Fruit fly (Drosophila melanogaster): ENCODE results near the gene CG43736.
A peak's percentile ranks its signal among the peaks of the same experiment; 100 is the strongest.

The CG43736 gene

DNA sequence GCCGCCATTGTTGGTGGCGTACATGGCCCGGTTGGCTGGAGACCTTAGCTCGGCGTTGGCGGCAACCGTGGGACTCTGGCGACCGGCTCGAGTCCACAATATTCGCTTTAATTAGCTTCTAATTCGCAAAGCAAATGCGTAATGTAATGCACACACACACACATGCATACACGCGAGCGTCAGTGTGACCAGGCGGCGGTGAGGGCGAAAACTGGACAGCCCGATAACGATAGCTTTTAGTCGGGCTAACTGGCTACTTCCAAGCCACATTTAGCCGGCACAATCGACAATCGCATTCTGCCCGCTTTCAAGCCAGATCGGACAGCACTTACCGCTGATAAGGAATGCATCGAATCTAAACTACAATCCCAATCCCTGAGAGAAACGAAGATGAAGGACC lies 43.0 kb upstream of the CG43736 start, which contains the start of the genes Nf-YC and xit (continued):
- TF ChIP-seq Fer3 (tag; optimal IDR thresholded peaks at IDR 0.05) (no peak), CG14441 (GFP tag; IDR thresholded peaks at IDR 0.05) (no peak), Trl (optimal IDR thresholded peaks at IDR 0.05) (no peak), Trl (GFP tag; optimal IDR thresholded peaks at IDR 0.05) (no peak), ab (GFP tag; optimal IDR thresholded peaks at IDR 0.05) (no peak), CG14014 (GFP tag; IDR thresholded peaks at IDR 0.05) (no peak), CG5180 (GFP tag; optimal IDR thresholded peaks at IDR 0.05) (no peak), fd3F (GFP tag; optimal IDR thresholded peaks at IDR 0.05) (no peak), CG4707 (GFP tag; optimal IDR thresholded peaks at IDR 0.05) (no peak), GATAe (GFP tag; conservative IDR thresholded peaks at IDR 0.05) (no peak; the same call in 1 of the 2 replicates), CG7987 (GFP tag; optimal IDR thresholded peaks at IDR 0.05) (no peak), kni (GFP tag; optimal IDR thresholded peaks at IDR 0.05) (no peak), dm (GFP tag; optimal IDR thresholded peaks at IDR 0.05) (peak; percentile 42), CG31365 (tag; optimal IDR thresholded peaks at IDR 0.05) (no peak), HLHmδ (GFP tag; optimal IDR thresholded peaks at IDR 0.05) (no peak), maf-S (GFP tag; optimal IDR thresholded peaks at IDR 0.05) (no peak), CG5953 (GFP tag; IDR thresholded peaks at IDR 0.05) (no peak), D (optimal IDR thresholded peaks at IDR 0.05) (no peak), D (GFP tag; optimal IDR thresholded peaks at IDR 0.05) (no peak), ind (GFP tag; optimal IDR thresholded peaks at IDR 0.05) (no peak), caup (GFP tag; optimal IDR thresholded peaks at IDR 0.05; ENCODE audit: severe bottlenecking) (no peak), Ptx1 (GFP tag; IDR thresholded peaks at IDR 0.05) (peak; percentile 32; the same call in 1 of the 2 replicates), rib (GFP tag; IDR thresholded peaks at IDR 0.05) (no peak), corto (GFP tag; optimal IDR thresholded peaks at IDR 0.05) (no peak), CG2199 (GFP tag; IDR thresholded peaks at IDR 0.05) (no peak), CG15479 (GFP tag; optimal IDR thresholded peaks at IDR 0.05) (peak; percentile 27), CoRest (tag; optimal IDR thresholded peaks at IDR 0.05) (no peak), gsb-n (tag; optimal IDR thresholded peaks at IDR 0.05) (no peak), lov (optimal IDR thresholded peaks at IDR 0.05) (no peak), lov (GFP tag; IDR thresholded peaks at IDR 0.05) (no peak), Mrtf (GFP tag; IDR thresholded peaks at IDR 0.05) (no peak), CG14860 (GFP tag; IDR thresholded peaks at IDR 0.05; ENCODE audit: partially characterized antibody) (peak; percentile 37; the same call in 1 of the 3 replicates), CG17829 (tag; optimal IDR thresholded peaks at IDR 0.05) (peak; percentile 26), slbo (GFP tag; IDR thresholded peaks at IDR 0.05) (no peak), lbe (GFP tag; optimal IDR thresholded peaks at IDR 0.05) (no peak), ems (GFP tag; optimal IDR thresholded peaks at IDR 0.05) (no peak), aop (GFP tag; IDR thresholded peaks at IDR 0.05) (no peak), tll (GFP tag; optimal IDR thresholded peaks at IDR 0.05) (no peak), MESR4 (GFP tag; optimal IDR thresholded peaks at IDR 0.05) (peak; percentile 89), CG13296 (GFP tag; optimal IDR thresholded peaks at IDR 0.05) (no peak), inv (GFP tag; IDR thresholded peaks at IDR 0.05; ENCODE audit: partially characterized antibody) (peak; percentile 45; the same call in 1 of the 2 replicates), zf30C (GFP tag; optimal IDR thresholded peaks at IDR 0.05) (no peak), Hey (tag; optimal IDR thresholded peaks at IDR 0.05) (no peak), NC2α (GFP tag; optimal IDR thresholded peaks at IDR 0.05) (no peak), CG9797 (GFP tag; optimal IDR thresholded peaks at IDR 0.05) (peak; percentile 81), ttk (GFP tag; IDR thresholded peaks at IDR 0.05) (no peak), ATbp (GFP tag; optimal IDR thresholded peaks at IDR 0.05) (no peak), bcd (GFP tag; optimal IDR thresholded peaks at IDR 0.05) (no peak), CG3838 (GFP tag; optimal IDR thresholded peaks at IDR 0.05) (no peak), otp (GFP tag; IDR thresholded peaks at IDR 0.05) (0 out of 3 replicates have a peak, but pooled peaks have one; percentile 4), ken (GFP tag; IDR thresholded peaks at IDR 0.05) (no peak), gcm (GFP tag; optimal IDR thresholded peaks at IDR 0.05) (no peak)

All from whole organism, embryonic.